Fruit fly (Drosophila melanogaster): ENCODE measurements around the gene CG31548.
A peak's percentile ranks its signal among the peaks of the same experiment; 100 is the strongest.

CG31548 gene

dm6 chr3R:5636519-5637430 lies at the start of gene CG31548, which contains the start of gene CG12170:
TSS of gene CG31548 (minus strand) at chr3R:5636852.
TSS of gene CG12170 (plus strand) at chr3R:5637234.
- TF ChIP-seq CG8478 (optimal IDR thresholded peaks at IDR 0.05) (no peak), CTCF (optimal IDR thresholded peaks at IDR 0.05) (no peak)

- no peak for TF ChIP-seq CG8478 (optimal IDR thresholded peaks at IDR 0.05)
- no peak for TF ChIP-seq CTCF (optimal IDR thresholded peaks at IDR 0.05)
These were observed 49.6 kb upstream of the CG31548 start for dm6 chr3R:5686049-5686757.

- peak in 1 of 2 experiments; percentile 27 for TF ChIP-seq CTCF (optimal IDR thresholded peaks at IDR 0.05)
- no peak for TF ChIP-seq CG8478 (optimal IDR thresholded peaks at IDR 0.05)
These were observed 48.8 kb upstream of the CG31548 start, which contains the start of the genes Rab23 and plx for dm6 chr3R:5685269-5686048. TSS of gene Rab23 (minus strand) at chr3R:5685434. TSS of gene plx (plus strand) at chr3R:5685855.

- TF ChIP-seq CG8478 (optimal IDR thresholded peaks at IDR 0.05) (no peak), CTCF (optimal IDR thresholded peaks at IDR 0.05) (no peak)
These were observed 48.0 kb upstream of the CG31548 start for dm6 chr3R:5684550-5685118.

dm6 chr3R:5682921-5683748 lies 46.5 kb upstream of the CG31548 start:
- TF ChIP-seq CTCF (optimal IDR thresholded peaks at IDR 0.05) (no peak), CG8478 (optimal IDR thresholded peaks at IDR 0.05) (no peak)

- TF ChIP-seq CG8478 (optimal IDR thresholded peaks at IDR 0.05), result no peak
- no peak for TF ChIP-seq CTCF (optimal IDR thresholded peaks at IDR 0.05)
These were observed 45.6 kb upstream of the CG31548 start for dm6 chr3R:5682238-5682637.

dm6 chr3R:5672658-5673217 lies 36.1 kb upstream of the CG31548 start:
- no peak for TF ChIP-seq CTCF (optimal IDR thresholded peaks at IDR 0.05)
- no peak for TF ChIP-seq CG8478 (optimal IDR thresholded peaks at IDR 0.05)

- TF ChIP-seq CG8478 (optimal IDR thresholded peaks at IDR 0.05) (no peak), CTCF (optimal IDR thresholded peaks at IDR 0.05) (no peak)
These were observed 35.4 kb upstream of the CG31548 start for dm6 chr3R:5671795-5672657.

dm6 chr3R:5671265-5671663 lies 34.6 kb upstream of the CG31548 start:
- no peak for TF ChIP-seq CTCF (optimal IDR thresholded peaks at IDR 0.05)
- TF ChIP-seq CG8478 (optimal IDR thresholded peaks at IDR 0.05), result no peak

- TF ChIP-seq CG8478 (optimal IDR thresholded peaks at IDR 0.05) (no peak), CTCF (optimal IDR thresholded peaks at IDR 0.05) (no peak)
These were observed 34.1 kb upstream of the CG31548 start for dm6 chr3R:5670660-5671264.

dm6 chr3R:5669740-5670659 lies 33.3 kb upstream of the CG31548 start:
- TF ChIP-seq CG8478 (optimal IDR thresholded peaks at IDR 0.05), result no peak

Measured in S2 (cell line).